Worm (Caenorhabditis elegans) whole organism, L4/young adult: ENCODE data around the gene C09G9.8.

Experiments
- W03F9.2 ChIP-seq: fragments of 150-350 bp; optimal IDR thresholded peaks from 2 replicates; lab custom pipeline; 2014; ENCODE audit warnings: missing biosample characterization, missing genetic modification characterization
- dao-5 ChIP-seq: sonication (generic microtip); optimal IDR thresholded peaks from 2 replicates; lab custom pipeline; 2016; ENCODE audit warnings: missing genotype, missing genetic modification characterization, moderate library complexity, missing compliant biosample characterization
- him-1 ChIP-seq: sonication (generic microtip); optimal IDR thresholded peaks from 2 replicates; lab custom pipeline; 2016; ENCODE audit warnings: missing genotype, missing genetic modification reagents, missing genetic modification characterization, missing compliant biosample characterization

Gene C09G9.8

ce11 chrIV:8920284-8920806, 39.1 kb downstream of the C09G9.8 start:
- no peak for TF ChIP-seq dao-5 (tag; lab: Kevin White, UChicago)
- TF ChIP-seq W03F9.2 (tag; lab: Kevin White, UChicago): no peak
- no peak for TF ChIP-seq him-1 (tag; lab: Kevin White, UChicago)

ce11 chrIV:8921166-8921565, 39.9 kb downstream of the C09G9.8 start:
- no peak for TF ChIP-seq him-1 (tag; lab: Kevin White, UChicago)
- TF ChIP-seq dao-5 (tag; lab: Kevin White, UChicago): no peak
- TF ChIP-seq W03F9.2 (tag; lab: Kevin White, UChicago): no peak

- TF ChIP-seq him-1 (tag; lab: Kevin White, UChicago): no peak
- peak; percentile 4 for TF ChIP-seq W03F9.2 (tag; lab: Kevin White, UChicago)
These were observed 40.7 kb downstream of the C09G9.8 start, which contains the start of gene D1046.16 for ce11 chrIV:8921956-8922355. D1046.16 (plus strand) TSS chrIV:8922150.

- TF ChIP-seq W03F9.2 (tag; lab: Kevin White, UChicago) (peak; percentile 60), him-1 (tag; lab: Kevin White, UChicago) (no peak), dao-5 (tag; lab: Kevin White, UChicago) (no peak)
These were observed 42.1 kb downstream of the C09G9.8 start for ce11 chrIV:8923381-8923780.

ce11 chrIV:8924126-8924525, 42.8 kb downstream of the C09G9.8 start:
- no peak for TF ChIP-seq W03F9.2 (tag; lab: Kevin White, UChicago)

- TF ChIP-seq W03F9.2 (tag; lab: Kevin White, UChicago) (no peak), dao-5 (tag; lab: Kevin White, UChicago) (no peak), him-1 (tag; lab: Kevin White, UChicago) (no peak)
These were observed 44.7 kb downstream of the C09G9.8 start, which contains the start of the genes D1046.2 and cfim-2 for ce11 chrIV:8925990-8926389. D1046.2 (minus strand) TSS chrIV:8926067. cfim-2 (plus strand) TSS chrIV:8926324.

- TF ChIP-seq him-1 (tag; lab: Kevin White, UChicago) (no peak), dao-5 (tag; lab: Kevin White, UChicago) (no peak), W03F9.2 (tag; lab: Kevin White, UChicago) (no peak)
These were observed 45.2 kb downstream of the C09G9.8 start for ce11 chrIV:8926511-8926910.

ce11 chrIV:8927093-8927492, 45.8 kb downstream of the C09G9.8 start:
- peak; percentile 94 for TF ChIP-seq dao-5 (tag; lab: Kevin White, UChicago)
- TF ChIP-seq W03F9.2 (tag; lab: Kevin White, UChicago): peak; percentile 42
- TF ChIP-seq him-1 (tag; lab: Kevin White, UChicago): peak; percentile 60

ce11 chrIV:8929942-8930492, 48.7 kb downstream of the C09G9.8 start, which contains the start of the genes D1046.18 and slc-25A26:
D1046.18 (plus strand) TSS chrIV:8930242.
slc-25A26 (plus strand) TSS chrIV:8930442.
- no peak for TF ChIP-seq him-1 (tag; lab: Kevin White, UChicago)
- no peak for TF ChIP-seq dao-5 (tag; lab: Kevin White, UChicago)
- no peak for TF ChIP-seq W03F9.2 (tag; lab: Kevin White, UChicago)
